Fruit fly (Drosophila melanogaster): ENCODE data around the gene Scsalpha2.

Gene Scsalpha2

DNA sequence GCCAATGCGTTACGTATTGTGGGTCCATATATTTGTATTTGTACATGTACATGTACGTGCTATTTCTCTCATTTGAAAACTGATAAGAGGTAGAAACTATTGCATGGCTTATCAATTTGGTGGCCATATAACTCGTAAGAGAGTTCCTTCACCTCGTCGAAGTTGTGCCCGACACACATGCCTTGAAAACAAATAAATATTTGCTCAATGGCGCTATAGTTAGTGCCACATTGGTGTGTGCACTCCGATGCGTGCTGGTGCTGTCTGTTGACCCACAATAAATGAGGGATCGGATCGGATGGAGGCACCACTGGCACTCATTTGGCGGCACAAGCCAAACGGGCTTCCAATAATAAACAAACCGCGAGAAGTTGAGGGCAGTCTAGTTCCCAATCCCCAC is 9.4 kb upstream of the Scsalpha2 start (continued):
- TF ChIP-seq gcm2 (GFP tag; optimal IDR thresholded peaks at IDR 0.05) (no peak), CG12942 (GFP tag; optimal IDR thresholded peaks at IDR 0.05) (no peak), CG15696 (tag; optimal IDR thresholded peaks at IDR 0.05) (peak; percentile 55), CG4617 (GFP tag; optimal IDR thresholded peaks at IDR 0.05; ENCODE audit: borderline replicate concordance) (no peak), Hmr (GFP tag; optimal IDR thresholded peaks at IDR 0.05) (peak; percentile 37), Usf (GFP tag; optimal IDR thresholded peaks at IDR 0.05) (no peak), row (GFP tag; IDR thresholded peaks at IDR 0.05) (no peak), HLHmδ (GFP tag; optimal IDR thresholded peaks at IDR 0.05) (peak; percentile 83), Taf1 (GFP tag; IDR thresholded peaks at IDR 0.05) (no peak), E2f2 (GFP tag; IDR thresholded peaks at IDR 0.05) (0 out of 2 replicates have a peak, but pooled peaks have one; percentile 22), CG13123 (GFP tag; optimal IDR thresholded peaks at IDR 0.05) (no peak), CkIIα-i1 (GFP tag; IDR thresholded peaks at IDR 0.05) (no peak), CG12236 (GFP tag; optimal IDR thresholded peaks at IDR 0.05) (peak; percentile 9), ap (GFP tag; IDR thresholded peaks at IDR 0.05) (no peak), CG2678 (tag; optimal IDR thresholded peaks at IDR 0.05) (peak; percentile 48), jing (GFP tag; optimal IDR thresholded peaks at IDR 0.05) (no peak), CG12155 (GFP tag; optimal IDR thresholded peaks at IDR 0.05) (no peak), fd3F (GFP tag; optimal IDR thresholded peaks at IDR 0.05) (no peak), CG13894 (tag; optimal IDR thresholded peaks at IDR 0.05) (no peak), BEAF-32 (GFP tag; optimal IDR thresholded peaks at IDR 0.05) (no peak), Atf3 (GFP tag; optimal IDR thresholded peaks at IDR 0.05) (no peak), Dll (GFP tag; IDR thresholded peaks at IDR 0.05; ENCODE audit: partially characterized antibody) (no peak), Dip2 (GFP tag; IDR thresholded peaks at IDR 0.05) (no peak), Pdp1 (GFP tag; optimal IDR thresholded peaks at IDR 0.05) (peak in 1 of 2 experiments; percentile 92), scrt (GFP tag; optimal IDR thresholded peaks at IDR 0.05) (no peak), Spps (tag; optimal IDR thresholded peaks at IDR 0.05) (peak; percentile 36), seq (GFP tag; IDR thresholded peaks at IDR 0.05) (0 out of 2 replicates have a peak, but pooled peaks have one; percentile 46), CG4360 (GFP tag; IDR thresholded peaks at IDR 0.05) (peak; percentile 21; the same call in 1 of the 2 replicates), crol (GFP tag; IDR thresholded peaks at IDR 0.05) (no peak), btn (GFP tag; optimal IDR thresholded peaks at IDR 0.05) (no peak), dmrt99B (tag; optimal IDR thresholded peaks at IDR 0.05) (peak; percentile 9), cg (GFP tag; optimal IDR thresholded peaks at IDR 0.05) (peak; percentile 9), oc (tag; optimal IDR thresholded peaks at IDR 0.05) (no peak), Sox102F (GFP tag; optimal IDR thresholded peaks at IDR 0.05) (no peak), Hr51 (GFP tag; optimal IDR thresholded peaks at IDR 0.05) (no peak), tll (GFP tag; optimal IDR thresholded peaks at IDR 0.05) (peak in 1 of 2 experiments; percentile 25), bab2 (GFP tag; optimal IDR thresholded peaks at IDR 0.05) (no peak), sens (GFP tag) (peak; percentile 79), CG6765 (GFP tag; optimal IDR thresholded peaks at IDR 0.05) (no peak), CG10321 (GFP tag; IDR thresholded peaks at IDR 0.05) (no peak), Hand (GFP tag; optimal IDR thresholded peaks at IDR 0.05) (no peak), Max (GFP tag; optimal IDR thresholded peaks at IDR 0.05) (no peak), Xbp1 (GFP tag; optimal IDR thresholded peaks at IDR 0.05) (no peak), caup (GFP tag; optimal IDR thresholded peaks at IDR 0.05; ENCODE audit: severe bottlenecking) (no peak), CG3281 (GFP tag; optimal IDR thresholded peaks at IDR 0.05) (no peak), dati (GFP tag; IDR thresholded peaks at IDR 0.05) (no peak), CG16815 (GFP tag; optimal IDR thresholded peaks at IDR 0.05) (no peak), CG14710 (tag; optimal IDR thresholded peaks at IDR 0.05) (peak; percentile 64), Mad (GFP tag; optimal IDR thresholded peaks at IDR 0.05) (no peak), Fer1 (GFP tag; optimal IDR thresholded peaks at IDR 0.05) (no peak)

All from whole organism, embryonic.